Worm (Caenorhabditis elegans) whole organism, L3 larva: Measurements from ENCODE around the gene ZC53.22.

ENCODE experiments used
- R02D3.7 ChIP-seq: fragments of 150-350 bp; optimal IDR thresholded peaks from 2 replicates; lab custom pipeline; 2014; ENCODE audit warnings: missing biosample characterization, missing genetic modification characterization
- ceh-28 ChIP-seq: fragments of 150-350 bp; optimal IDR thresholded peaks from 2 replicates; lab custom pipeline; 2014; ENCODE audit warnings: missing biosample characterization, missing genetic modification reagents, missing genetic modification characterization
- ceh-82 ChIP-seq: fragments of 150-350 bp; optimal IDR thresholded peaks from 2 replicates; lab custom pipeline; 2014; ENCODE audit warnings: missing biosample characterization, missing genetic modification characterization
- daf-12 ChIP-seq: fragments of 150-350 bp; optimal IDR thresholded peaks from 2 replicates; lab custom pipeline; 2014; ENCODE audit warnings: missing biosample characterization, missing genetic modification reagents, missing genetic modification characterization
- egl-27 ChIP-seq: sonication (generic microtip); optimal IDR thresholded peaks from 4 replicates; lab custom pipeline; 2017; ENCODE audit warnings: missing biosample characterization, missing genetic modification reagents, missing genetic modification characterization
- egl-5 ChIP-seq: fragments of 150-350 bp; optimal IDR thresholded peaks from 2 replicates; lab custom pipeline; 2017; ENCODE audit warnings: missing biosample characterization, missing genetic modification reagents, missing genetic modification characterization, inconsistent platforms
- elt-1 ChIP-seq: fragments of 150-350 bp; optimal IDR thresholded peaks from 2 replicates; lab custom pipeline; 2014; ENCODE audit warnings: missing biosample characterization, missing genetic modification characterization
- elt-2 ChIP-seq: sonication (generic microtip); optimal IDR thresholded peaks from 2 replicates; lab custom pipeline; 2016; ENCODE audit warnings: missing genetic modification reagents, mild to moderate bottlenecking, missing genetic modification characterization, missing compliant biosample characterization
- eor-1 ChIP-seq, 2 experiments: fragments of 150-350 bp; optimal IDR thresholded peaks; 2 replicates each; lab custom pipeline; 2014 to 2018; ENCODE audit warnings: missing biosample characterization in 2 of 2, missing genetic modification characterization in 2 of 2
- fkh-2 ChIP-seq: fragments of 150-350 bp; optimal IDR thresholded peaks from 2 replicates; lab custom pipeline; 2014; ENCODE audit warnings: missing biosample characterization, missing genetic modification reagents, missing genetic modification characterization
- fos-1 ChIP-seq: fragments of 150-350 bp; optimal IDR thresholded peaks from 2 replicates; lab custom pipeline; 2014; ENCODE audit warnings: missing biosample characterization, missing genetic modification characterization
- hmg-11 ChIP-seq: sonication (generic microtip); optimal IDR thresholded peaks from 2 replicates; lab custom pipeline; 2016; ENCODE audit warnings: missing genetic modification characterization, missing compliant biosample characterization
- jun-1 ChIP-seq: fragments of 150-350 bp; optimal IDR thresholded peaks from 2 replicates; lab custom pipeline; 2014; ENCODE audit warnings: missing biosample characterization, missing genetic modification reagents, missing genetic modification characterization
- lin-15B ChIP-seq: fragments of 150-350 bp; optimal IDR thresholded peaks from 2 replicates; lab custom pipeline; 2014; ENCODE audit warnings: missing biosample characterization, missing genetic modification characterization
- lin-39 ChIP-seq: fragments of 150-350 bp; optimal IDR thresholded peaks from 2 replicates; lab custom pipeline; 2018; ENCODE audit warnings: missing biosample characterization, missing genetic modification reagents, missing genetic modification characterization
- mml-1 ChIP-seq: fragments of 150-350 bp; sonication (generic microtip); optimal IDR thresholded peaks from 3 replicates; lab custom pipeline; 2014; ENCODE audit warnings: missing biosample characterization, missing genetic modification characterization
- nfya-1 ChIP-seq: sonication (generic microtip); optimal IDR thresholded peaks from 2 replicates; lab custom pipeline; 2017; ENCODE audit warnings: missing genetic modification characterization, mild to moderate bottlenecking, missing compliant biosample characterization, antibody characterized with exemption, moderate library complexity; ENCODE audit not compliant: insufficient read depth
- nhr-11 ChIP-seq: fragments of 150-350 bp; optimal IDR thresholded peaks from 2 replicates; lab custom pipeline; 2014; ENCODE audit warnings: missing biosample characterization, missing genetic modification characterization
- nhr-12 ChIP-seq: fragments of 150-350 bp; optimal IDR thresholded peaks from 2 replicates; lab custom pipeline; 2014; ENCODE audit warnings: missing biosample characterization, missing genetic modification characterization
- nhr-23 ChIP-seq: fragments of 150-350 bp; optimal IDR thresholded peaks from 2 replicates; lab custom pipeline; 2014; ENCODE audit warnings: missing biosample characterization, missing genetic modification reagents, missing genetic modification characterization
- nhr-28 ChIP-seq: fragments of 150-350 bp; optimal IDR thresholded peaks from 2 replicates; lab custom pipeline; 2014; ENCODE audit warnings: missing biosample characterization, missing genetic modification characterization
- nhr-43 ChIP-seq: sonication (generic microtip); optimal IDR thresholded peaks from 2 replicates; lab custom pipeline; 2016; ENCODE audit warnings: mild to moderate bottlenecking, missing genetic modification characterization, missing compliant biosample characterization; ENCODE audit not compliant: poor library complexity, severe bottlenecking
- nhr-67 ChIP-seq: fragments of 150-350 bp; optimal IDR thresholded peaks from 2 replicates; lab custom pipeline; 2014; ENCODE audit warnings: missing biosample characterization, missing genetic modification characterization
- nhr-77 ChIP-seq: fragments of 150-350 bp; optimal IDR thresholded peaks from 2 replicates; lab custom pipeline; 2014; ENCODE audit warnings: missing biosample characterization, missing genetic modification characterization
- pha-4 ChIP-seq: fragments of 150-350 bp; optimal IDR thresholded peaks from 2 replicates; lab custom pipeline; 2014; ENCODE audit warnings: missing biosample characterization, missing genetic modification reagents, missing genetic modification characterization
- sea-2 ChIP-seq: fragments of 150-350 bp; sonication (generic microtip); optimal IDR thresholded peaks from 4 replicates; lab custom pipeline; 2014; ENCODE audit warnings: missing biosample characterization, missing genetic modification reagents, missing genetic modification characterization
- skn-1 ChIP-seq: fragments of 150-350 bp; optimal IDR thresholded peaks from 2 replicates; lab custom pipeline; 2014; ENCODE audit warnings: missing biosample characterization, missing genetic modification characterization
- snpc-4 ChIP-seq: fragments of 150-350 bp; optimal IDR thresholded peaks from 2 replicates; lab custom pipeline; 2014; ENCODE audit warnings: missing biosample characterization, missing genetic modification characterization
- zag-1 ChIP-seq: fragments of 150-350 bp; optimal IDR thresholded peaks from 2 replicates; lab custom pipeline; 2014; ENCODE audit warnings: missing biosample characterization, missing genetic modification characterization
- ztf-4 ChIP-seq: fragments of 150-350 bp; optimal IDR thresholded peaks from 2 replicates; lab custom pipeline; 2014; ENCODE audit warnings: missing biosample characterization, missing genetic modification characterization

ZC53.22 gene

DNA sequence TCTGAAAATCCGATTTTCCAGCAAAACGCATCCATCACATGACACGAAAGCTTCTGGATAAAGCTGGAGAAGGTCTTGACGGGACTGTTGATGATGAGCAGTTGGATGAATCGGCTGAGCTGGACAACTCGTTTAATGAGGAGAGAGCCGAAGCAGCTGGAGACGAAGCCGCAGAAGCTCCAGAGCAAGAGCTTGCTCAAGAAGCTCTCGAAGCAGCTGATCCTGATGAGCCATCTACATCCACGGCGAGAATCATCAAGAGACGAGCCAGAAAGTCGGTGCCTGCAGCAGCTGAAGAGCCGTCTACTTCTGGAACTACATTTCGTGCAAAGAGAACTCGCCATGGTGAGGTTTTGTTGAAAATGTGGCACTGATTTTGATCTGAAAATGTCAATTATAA is 42.2 kb upstream of the ZC53.22 start:
- TF ChIP-seq nhr-28 (no peak), lin-39 (tag; lab: Kevin White, UChicago) (no peak)

DNA sequence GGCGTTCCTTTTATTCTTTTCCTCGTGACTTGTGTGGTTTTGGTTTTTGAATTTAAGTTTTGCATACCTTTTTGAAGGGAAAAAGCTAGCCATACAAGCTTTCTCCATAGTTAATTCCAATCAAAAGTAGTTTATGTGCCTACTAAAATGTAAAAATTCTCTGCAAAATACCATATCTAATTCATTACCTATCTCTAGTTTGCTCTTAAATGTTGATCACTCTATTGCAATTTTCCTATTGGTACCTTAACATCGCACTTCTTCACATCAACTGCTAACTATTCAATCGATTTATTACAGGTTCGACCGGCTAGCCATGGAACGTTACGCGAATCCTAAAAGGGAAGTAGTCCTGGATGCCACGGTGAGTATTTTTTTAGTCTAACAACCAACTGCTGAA is 40.1 kb upstream of the ZC53.22 start, which contains the start of gene F52D2.7:
TSS of gene F52D2.7 (plus strand) at position 301 of the 400 bp plus-strand sequence.
- TF ChIP-seq elt-2 (tag; lab: Kevin White, UChicago) (no peak), nhr-77 (no peak), nhr-43 (no peak), zag-1 (tag; lab: Kevin White, UChicago) (no peak), fos-1 (tag; lab: Kevin White, UChicago) (no peak), snpc-4 (tag; lab: Kevin White, UChicago) (no peak), skn-1 (tag; lab: Kevin White, UChicago) (no peak), daf-12 (tag; lab: Kevin White, UChicago) (no peak), pha-4 (tag; lab: Kevin White, UChicago) (no peak), nhr-23 (tag; lab: Kevin White, UChicago) (no peak), nfya-1 (tag; lab: Kevin White, UChicago) (no peak), ztf-4 (tag; lab: Kevin White, UChicago) (no peak), nhr-12 (tag; lab: Kevin White, UChicago) (no peak), nhr-11 (tag; lab: Kevin White, UChicago) (no peak), nhr-28 (no peak)
- TF ChIP-seq, all 47 proteins: peak for 0

DNA sequence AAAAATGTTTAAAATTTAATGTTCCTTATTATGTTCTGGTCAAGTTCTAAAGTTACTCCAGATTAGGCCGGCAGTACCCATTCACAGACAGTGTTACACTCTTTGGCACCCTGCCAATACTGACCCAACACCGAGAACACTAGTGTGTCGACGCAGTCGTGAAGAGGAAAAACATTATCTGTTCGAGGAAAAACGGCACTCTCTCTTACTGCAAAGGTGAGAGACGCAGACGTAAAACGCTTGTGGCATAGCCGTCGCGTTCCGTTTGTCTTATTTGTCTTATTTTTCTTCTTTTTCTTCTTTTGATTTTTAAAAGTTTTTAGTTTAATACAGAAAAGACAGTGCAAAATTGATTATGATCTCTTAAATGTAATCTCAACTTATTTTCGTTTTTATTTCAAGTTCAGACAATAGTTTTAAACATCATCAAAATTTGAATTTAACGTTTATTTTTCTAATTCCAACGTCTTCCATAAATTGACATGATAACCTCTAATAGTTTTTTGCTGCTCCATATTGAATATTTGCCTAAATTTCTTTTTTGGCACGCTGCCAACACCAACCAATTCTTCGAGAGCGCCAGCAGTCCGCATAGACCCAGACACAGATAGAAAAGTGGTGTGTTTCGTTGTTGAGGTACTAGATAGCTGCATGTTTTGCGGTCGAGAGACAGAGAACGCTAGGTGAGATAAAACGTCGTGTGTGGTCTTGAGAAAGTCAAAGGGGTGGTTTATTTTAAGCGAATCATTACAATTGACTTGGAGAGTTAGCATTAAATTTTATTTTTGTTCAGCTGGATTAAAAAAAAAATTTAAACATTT is 38.9 kb upstream of the ZC53.22 start:
- no peak for TF ChIP-seq egl-5 (tag; lab: Kevin White, UChicago)
- peak; percentile 9 for TF ChIP-seq jun-1 (tag; lab: Kevin White, UChicago)
- TF ChIP-seq nhr-23 (tag; lab: Kevin White, UChicago): peak; percentile 15
- TF ChIP-seq elt-2 (tag; lab: Kevin White, UChicago): peak; percentile 51
- peak; percentile 51 for TF ChIP-seq hmg-11 (tag; lab: Kevin White, UChicago)
- peak; percentile 13 for TF ChIP-seq lin-15B (tag; lab: Kevin White, UChicago)
- peak; percentile 36 for TF ChIP-seq nfya-1 (tag; lab: Kevin White, UChicago)
- no peak for TF ChIP-seq R02D3.7 (tag; lab: Kevin White, UChicago)
- TF ChIP-seq pha-4 (tag; lab: Kevin White, UChicago): peak; percentile 12

DNA sequence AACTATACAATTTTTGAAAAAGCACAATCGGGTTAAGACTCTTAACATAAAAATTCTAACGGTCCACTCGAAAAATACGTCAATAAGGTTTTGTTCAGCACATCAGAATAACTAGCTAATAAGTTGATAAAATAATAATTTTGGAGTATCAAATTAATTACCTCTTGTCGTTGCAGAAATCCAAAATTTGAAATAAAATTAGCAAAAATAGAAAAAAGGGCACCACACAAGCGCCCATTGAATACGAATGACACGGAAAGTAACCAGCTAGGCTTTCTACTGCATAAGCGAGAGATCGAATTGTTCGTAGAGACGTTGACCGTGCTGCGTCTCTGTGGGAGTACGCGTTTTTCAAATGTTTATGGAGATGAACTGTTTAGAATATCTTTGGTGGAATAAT is 36.9 kb upstream of the ZC53.22 start:
- TF ChIP-seq mml-1 (tag; lab: Kevin White, UChicago) (no peak), daf-12 (tag; lab: Kevin White, UChicago) (no peak), egl-27 (tag; lab: Kevin White, UChicago) (no peak), eor-1 (tag; optimal IDR thresholded peaks at IDR 0.05; lab: Kevin White, UChicago) (no peak), lin-15B (tag; lab: Kevin White, UChicago) (no peak), elt-1 (no peak), fkh-2 (tag; lab: Kevin White, UChicago) (no peak), nhr-67 (no peak), nhr-12 (tag; lab: Kevin White, UChicago) (no peak)

DNA sequence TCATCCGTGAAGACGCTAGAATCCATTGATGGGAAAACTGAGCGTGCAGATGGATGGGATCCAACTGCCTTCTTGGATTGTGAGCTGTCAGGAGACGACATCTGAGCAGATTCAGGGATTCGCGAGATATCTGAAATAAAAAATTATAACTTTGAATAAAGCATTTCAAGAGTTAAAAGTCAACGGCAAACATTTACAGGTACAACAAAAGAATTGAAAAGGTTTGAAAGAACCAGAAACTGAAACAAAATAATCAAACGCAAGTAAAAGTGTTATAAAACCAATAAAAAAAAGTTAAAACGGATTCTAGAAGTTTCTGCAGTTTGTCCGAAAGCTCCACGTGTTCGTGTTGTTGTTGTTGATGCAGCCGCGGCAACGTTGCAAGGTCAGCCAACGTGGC is 17.7 kb upstream of the ZC53.22 start, which contains the start of gene Y59E1A.4:
TSS of gene Y59E1A.4 (minus strand) at position 101 of the 400 bp plus-strand sequence.
- TF ChIP-seq nhr-23 (tag; lab: Kevin White, UChicago): no peak
- no peak for TF ChIP-seq sea-2
- no peak for TF ChIP-seq ceh-28 (tag; lab: Kevin White, UChicago)
- TF ChIP-seq lin-39 (tag; lab: Kevin White, UChicago): no peak
- no peak for TF ChIP-seq elt-2 (tag; lab: Kevin White, UChicago)
- no peak for TF ChIP-seq ceh-82 (tag; lab: Kevin White, UChicago)
- TF ChIP-seq nhr-11 (tag; lab: Kevin White, UChicago): no peak
